Fruit fly (Drosophila melanogaster) whole organism, pupa: ENCODE results near the gene CG13928.

Source experiments
- CG12605 ChIP-seq: fragments of 200-800 bp; sonication (Bioruptor generic); IDR thresholded peaks from 2 replicates; pipeline ENCODE4 v1.3.6; 2022; ENCODE audit warnings: missing biosample characterization, missing genetic modification characterization
- CG15710 ChIP-seq: fragments of 200-800 bp; sonication (Bioruptor generic); optimal IDR thresholded peaks from 2 replicates; lab custom pipeline; 2018; ENCODE audit warnings: missing biosample characterization, mild to moderate bottlenecking, missing genetic modification characterization, moderate library complexity
- EcR ChIP-seq: fragments of 200-800 bp; sonication (Bioruptor generic); optimal IDR thresholded peaks from 3 replicates; lab custom pipeline; 2019; ENCODE audit warnings: missing biosample characterization, missing genetic modification characterization, mild to moderate bottlenecking, moderate library complexity, missing genetic modification reagents
- Ets98B ChIP-seq: fragments of 200-800 bp; sonication (Bioruptor generic); IDR thresholded peaks from 2 replicates; pipeline ENCODE4 v1.3.6; 2022; ENCODE audit warnings: missing biosample characterization, missing genetic modification characterization
- Snoo ChIP-seq: fragments of 200-800 bp; sonication (Bioruptor generic); optimal IDR thresholded peaks from 3 replicates; lab custom pipeline; 2017; ENCODE audit warnings: missing biosample characterization, mild to moderate bottlenecking, missing genetic modification characterization, inconsistent platforms

Gene CG13928

DNA sequence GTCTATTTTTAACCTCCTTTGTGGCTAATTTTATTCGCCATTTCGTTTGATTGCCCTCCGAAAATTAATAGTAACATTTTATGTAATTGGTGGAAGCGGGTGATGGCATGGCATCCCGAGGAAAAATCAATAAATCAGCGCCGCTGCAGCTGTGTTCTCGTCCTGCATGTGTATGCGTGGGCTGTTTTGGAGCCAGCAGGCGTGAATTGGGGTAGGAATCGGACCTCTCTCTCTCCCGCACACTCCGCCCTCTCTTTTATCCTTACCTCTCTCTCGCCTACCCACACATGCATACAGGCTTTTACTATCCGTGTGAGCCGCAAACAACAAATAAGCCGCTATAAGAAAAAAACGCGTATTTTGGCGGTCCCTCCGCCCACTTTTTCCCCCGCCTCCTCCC lies 50.8 kb downstream of the CG13928 start:
- TF ChIP-seq EcR (GFP tag; lab: Kevin White, UChicago) (no peak), Ets98B (GFP tag; lab: Robert Waterston, UW) (0 out of 2 replicates have a peak, but pooled peaks have one; percentile 10)

DNA sequence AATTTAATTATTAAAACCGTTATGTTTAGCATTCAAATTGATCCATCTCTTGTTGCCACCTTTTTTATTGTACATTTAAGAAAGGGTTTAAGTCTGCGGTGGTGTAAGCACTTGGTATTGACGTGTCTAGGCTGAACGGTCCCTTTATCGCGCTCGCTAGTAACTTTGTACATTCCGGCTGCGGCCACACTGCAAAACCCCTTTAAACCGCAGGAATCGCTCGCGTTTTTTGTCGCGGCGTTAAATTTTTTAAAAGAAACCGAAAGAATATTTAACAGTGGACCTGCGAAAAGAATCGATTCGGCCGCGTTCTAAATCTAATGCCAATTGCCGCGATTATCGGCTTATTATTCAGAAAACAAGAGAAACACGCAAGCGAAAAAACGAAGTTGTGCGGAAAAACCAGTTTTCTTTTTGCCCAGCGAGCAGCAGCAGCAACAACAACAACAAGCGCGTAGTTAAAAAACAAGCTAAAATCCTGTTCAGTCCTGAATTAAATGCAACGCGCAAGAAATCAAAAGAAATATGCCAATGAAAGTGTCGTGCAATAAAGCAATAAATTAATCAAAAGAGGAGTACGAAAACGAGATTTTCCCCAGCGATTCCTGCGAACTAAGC lies 51.6 kb downstream of the CG13928 start, which contains the start of gene CG13917:
Gene CG13917 (plus strand): TSS at position 211 of the 618 bp plus-strand sequence.
- TF ChIP-seq CG12605 (GFP tag; lab: Robert Waterston, UW) (peak; percentile 51; the same call in 1 of the 2 replicates), Snoo (tag; lab: Kevin White, UChicago) (no peak), CG15710 (tag; lab: Kevin White, UChicago) (no peak)
